Fruit fly (Drosophila melanogaster) whole organism, embryonic: ENCODE data around the gene CG31122.

Source experiments
- CG10267 ChIP-seq: fragments of 200-800 bp; sonication (Bioruptor generic); optimal IDR thresholded peaks from 2 replicates; lab custom pipeline; 2018; ENCODE audit warnings: missing biosample characterization, mild to moderate bottlenecking, missing genetic modification characterization, moderate library complexity
- CG10543 ChIP-seq: fragments of 200-800 bp; sonication (Bioruptor generic); optimal IDR thresholded peaks from 3 replicates; lab custom pipeline; 2017; ENCODE audit warnings: missing biosample characterization, mild to moderate bottlenecking, missing genetic modification characterization, moderate library complexity
- CG11504 ChIP-seq: fragments of 200-800 bp; sonication (Bioruptor generic); optimal IDR thresholded peaks from 3 replicates; lab custom pipeline; 2019; ENCODE audit warnings: missing biosample characterization, mild to moderate bottlenecking, missing genetic modification characterization, moderate library complexity
- CG13775 ChIP-seq: fragments of 200-800 bp; sonication (Bioruptor generic); optimal IDR thresholded peaks from 3 replicates; lab custom pipeline; 2017; ENCODE audit warnings: missing biosample characterization, mild to moderate bottlenecking, missing genetic modification characterization
- CG13894 ChIP-seq: fragments of 200-800 bp; sonication (Bioruptor generic); optimal IDR thresholded peaks from 3 replicates; lab custom pipeline; 2018; ENCODE audit warnings: missing biosample characterization, mild to moderate bottlenecking, missing genetic modification characterization, moderate library complexity
- CG15479 ChIP-seq: fragments of 200-800 bp; sonication (Bioruptor generic); optimal IDR thresholded peaks from 3 replicates; lab custom pipeline; 2019; ENCODE audit warnings: missing biosample characterization, mild to moderate bottlenecking, missing genetic modification characterization, moderate library complexity
- CG15696 ChIP-seq: fragments of 200-800 bp; sonication (Bioruptor generic); optimal IDR thresholded peaks from 2 replicates; lab custom pipeline; 2019; ENCODE audit warnings: missing biosample characterization, mild to moderate bottlenecking, missing genetic modification characterization, moderate library complexity
- CG16863 ChIP-seq: fragments of 200-800 bp; sonication (Bioruptor generic); optimal IDR thresholded peaks from 3 replicates; lab custom pipeline; 2016; ENCODE audit warnings: missing biosample characterization, missing genetic modification characterization
- CG17385 ChIP-seq: fragments of 200-800 bp; sonication (Bioruptor generic); optimal IDR thresholded peaks from 3 replicates; lab custom pipeline; 2018; ENCODE audit warnings: missing biosample characterization, mild to moderate bottlenecking, missing genetic modification characterization
- CG1832 ChIP-seq: fragments of 200-800 bp; sonication (Bioruptor generic); optimal IDR thresholded peaks from 2 replicates; lab custom pipeline; 2017; ENCODE audit warnings: missing biosample characterization, mild to moderate bottlenecking, missing genetic modification characterization, inconsistent platforms
- CG2889 ChIP-seq: fragments of 200-800 bp; sonication (Bioruptor generic); IDR thresholded peaks from 3 replicates; pipeline ENCODE4 v1.3.6; 2022; ENCODE audit warnings: missing biosample characterization, missing genetic modification characterization
- CG30403 ChIP-seq: fragments of 200-800 bp; sonication (Bioruptor generic); optimal IDR thresholded peaks from 3 replicates; lab custom pipeline; 2016; ENCODE audit warnings: missing biosample characterization, missing genetic modification characterization
- CG31441 ChIP-seq: fragments of 200-800 bp; sonication (Bioruptor generic); IDR thresholded peaks from 2 replicates; pipeline ENCODE4 v1.3.6; 2022; ENCODE audit warnings: missing biosample characterization, missing genetic modification characterization
- CG34224 ChIP-seq: fragments of 200-800 bp; sonication (Bioruptor generic); IDR thresholded peaks from 3 replicates; pipeline ENCODE4 v1.3.6; 2022; ENCODE audit warnings: missing biosample characterization, missing genetic modification characterization; ENCODE audit not compliant: partially characterized antibody
- CG42726 ChIP-seq: fragments of 200-800 bp; sonication (Bioruptor generic); IDR thresholded peaks from 2 replicates; pipeline ENCODE4 v1.3.6; 2022; ENCODE audit warnings: missing biosample characterization, missing genetic modification characterization; ENCODE audit not compliant: partially characterized antibody
- CG6175 ChIP-seq: fragments of 200-800 bp; sonication (Bioruptor generic); IDR thresholded peaks from 3 replicates; pipeline ENCODE4 v1.3.6; 2022; ENCODE audit warnings: missing biosample characterization, missing genetic modification characterization
- CG6272 ChIP-seq: fragments of 200-800 bp; sonication (Bioruptor generic); IDR thresholded peaks from 2 replicates; pipeline ENCODE4 v1.3.6; 2022; ENCODE audit warnings: missing biosample characterization, missing genetic modification characterization
- CG6813 ChIP-seq: fragments of 200-800 bp; sonication (Bioruptor generic); optimal IDR thresholded peaks from 2 replicates; lab custom pipeline; 2017; ENCODE audit warnings: missing biosample characterization, missing genetic modification characterization, mild to moderate bottlenecking, moderate library complexity, missing genetic modification reagents
- CG6854 ChIP-seq: fragments of 200-800 bp; sonication (Bioruptor generic); optimal IDR thresholded peaks from 3 replicates; lab custom pipeline; 2017; ENCODE audit warnings: missing biosample characterization, mild to moderate bottlenecking, missing genetic modification characterization
- CHES-1-like ChIP-seq: fragments of 200-800 bp; sonication (Bioruptor generic); optimal IDR thresholded peaks from 2 replicates; lab custom pipeline; 2016; ENCODE audit warnings: missing biosample characterization, missing genetic modification characterization
- Dll ChIP-seq: fragments of 200-800 bp; sonication (Bioruptor generic); IDR thresholded peaks from 4 replicates; pipeline ENCODE4 v1.3.6; 2022; ENCODE audit warnings: missing biosample characterization, missing genetic modification characterization; ENCODE audit not compliant: partially characterized antibody
- Doc2 ChIP-seq: fragments of 200-800 bp; sonication (Bioruptor generic); IDR thresholded peaks from 2 replicates; pipeline ENCODE4 v1.3.6; 2022; ENCODE audit warnings: missing biosample characterization, missing genetic modification characterization
- Hey ChIP-seq: fragments of 200-800 bp; sonication (Bioruptor generic); optimal IDR thresholded peaks from 3 replicates; lab custom pipeline; 2018; ENCODE audit warnings: missing biosample characterization, mild to moderate bottlenecking, missing genetic modification characterization
- MTF-1 ChIP-seq: fragments of 200-800 bp; sonication (Bioruptor generic); optimal IDR thresholded peaks from 2 replicates; lab custom pipeline; 2018; ENCODE audit warnings: missing biosample characterization, mild to moderate bottlenecking, missing genetic modification characterization, borderline replicate concordance
- Meics ChIP-seq: fragments of 200-800 bp; sonication (Bioruptor generic); optimal IDR thresholded peaks from 2 replicates; lab custom pipeline; 2017; ENCODE audit warnings: missing biosample characterization, mild to moderate bottlenecking, missing genetic modification characterization
- NC2α ChIP-seq: fragments of 200-800 bp; sonication (Bioruptor generic); optimal IDR thresholded peaks from 2 replicates; lab custom pipeline; 2016; ENCODE audit warnings: missing biosample characterization, missing genetic modification characterization
- Oli ChIP-seq: fragments of 200-800 bp; sonication (Bioruptor generic); optimal IDR thresholded peaks from 2 replicates; lab custom pipeline; 2018; ENCODE audit warnings: missing biosample characterization, mild to moderate bottlenecking, missing genetic modification characterization, moderate library complexity
- Pdp1 ChIP-seq, 2 experiments: fragments of 200-800 bp; sonication (Bioruptor generic); optimal IDR thresholded peaks; 3 replicates each; lab custom pipeline; 2016; ENCODE audit warnings: missing biosample characterization in 2 of 2, missing genetic modification characterization in 2 of 2, mild to moderate bottlenecking in 1 of 2, moderate library complexity in 1 of 2
- Taf1 ChIP-seq: fragments of 200-800 bp; sonication (Bioruptor generic); IDR thresholded peaks from 2 replicates; pipeline ENCODE4 v1.3.6; 2022; ENCODE audit warnings: missing biosample characterization, missing genetic modification characterization
- Usf ChIP-seq: fragments of 200-800 bp; sonication (Bioruptor generic); optimal IDR thresholded peaks from 2 replicates; lab custom pipeline; 2017; ENCODE audit warnings: missing genotype, missing biosample characterization, missing genetic modification characterization
- ato ChIP-seq: fragments of 200-800 bp; sonication (Bioruptor generic); IDR thresholded peaks from 2 replicates; pipeline ENCODE4 v1.3.6; 2022; ENCODE audit warnings: missing biosample characterization, missing genetic modification characterization; ENCODE audit not compliant: partially characterized antibody
- cad ChIP-seq: fragments of >200 bp; optimal IDR thresholded peaks from 2 replicates; lab custom pipeline; 2017; ENCODE audit warnings: missing biosample characterization, missing genetic modification characterization
- cg ChIP-seq: fragments of 200-800 bp; sonication (Bioruptor generic); optimal IDR thresholded peaks from 3 replicates; lab custom pipeline; 2019; ENCODE audit warnings: missing biosample characterization, mild to moderate bottlenecking, missing genetic modification characterization, moderate library complexity
- dan ChIP-seq: fragments of 200-800 bp; sonication (Bioruptor generic); IDR thresholded peaks from 2 replicates; pipeline ENCODE4 v1.3.6; 2022; ENCODE audit warnings: missing biosample characterization, missing genetic modification characterization
- dysf ChIP-seq: fragments of 200-800 bp; sonication (Bioruptor generic); IDR thresholded peaks from 3 replicates; pipeline ENCODE4 v1.3.6; 2022; ENCODE audit warnings: missing biosample characterization, missing genetic modification characterization
- gsb ChIP-seq: fragments of 200-800 bp; sonication (Bioruptor generic); IDR thresholded peaks from 2 replicates; pipeline ENCODE4 v1.3.6; 2022; ENCODE audit warnings: missing biosample characterization, missing genetic modification characterization
- jumu ChIP-seq: fragments of 200-800 bp; sonication (Bioruptor generic); optimal IDR thresholded peaks from 3 replicates; lab custom pipeline; 2016; ENCODE audit warnings: missing biosample characterization, missing genetic modification characterization
- mam ChIP-seq: fragments of 200-800 bp; sonication (Bioruptor generic); optimal IDR thresholded peaks from 3 replicates; lab custom pipeline; 2016; ENCODE audit warnings: missing biosample characterization, missing genetic modification characterization
- nom ChIP-seq: fragments of 200-800 bp; sonication (Bioruptor generic); optimal IDR thresholded peaks from 2 replicates; lab custom pipeline; 2017; ENCODE audit warnings: missing biosample characterization, missing genetic modification characterization, mild to moderate bottlenecking, moderate library complexity, missing genetic modification reagents
- pho ChIP-seq: fragments of 200-800 bp; sonication (Bioruptor generic); optimal IDR thresholded peaks from 2 replicates; lab custom pipeline; 2016; ENCODE audit warnings: missing biosample characterization, missing genetic modification characterization
- phol ChIP-seq: fragments of 200-800 bp; sonication (Bioruptor generic); optimal IDR thresholded peaks from 3 replicates; lab custom pipeline; 2018; ENCODE audit warnings: missing biosample characterization, mild to moderate bottlenecking, missing genetic modification characterization, moderate library complexity
- psq ChIP-seq: fragments of 200-800 bp; sonication (Bioruptor generic); optimal IDR thresholded peaks from 2 replicates; lab custom pipeline; 2017; ENCODE audit warnings: missing biosample characterization, missing genetic modification characterization
- pzg ChIP-seq: fragments of 200-800 bp; sonication (Bioruptor generic); optimal IDR thresholded peaks from 3 replicates; lab custom pipeline; 2018; ENCODE audit warnings: missing biosample characterization, mild to moderate bottlenecking, missing genetic modification characterization, moderate library complexity
- sob ChIP-seq: fragments of 200-800 bp; sonication (Bioruptor generic); IDR thresholded peaks from 2 replicates; pipeline ENCODE4 v1.3.6; 2022; ENCODE audit warnings: missing biosample characterization, missing genetic modification characterization
- sr ChIP-seq: fragments of 200-800 bp; sonication (Bioruptor generic); IDR thresholded peaks from 3 replicates; pipeline ENCODE4 v1.3.6; 2022; ENCODE audit warnings: missing biosample characterization, missing genetic modification characterization
- trem ChIP-seq: fragments of 200-800 bp; optimal IDR thresholded peaks from 3 replicates; lab custom pipeline; 2019; ENCODE audit warnings: missing biosample characterization, mild to moderate bottlenecking, missing genetic modification characterization, moderate library complexity
- ttk ChIP-seq: fragments of 200-800 bp; sonication (Bioruptor generic); IDR thresholded peaks from 2 replicates; pipeline ENCODE4 v2.1.2; 2022; ENCODE audit warnings: missing biosample characterization, missing genetic modification characterization
- tx ChIP-seq: fragments of 200-800 bp; sonication (Bioruptor generic); optimal IDR thresholded peaks from 2 replicates; lab custom pipeline; 2016; ENCODE audit warnings: missing biosample characterization, missing genetic modification characterization

CG31122 gene

dm6 chr3R:18438827-18439717 lies 26.4 kb upstream of the CG31122 start (continued):
- TF ChIP-seq NC2α (GFP tag; lab: Kevin White, UChicago) (peak; percentile 44), CG6813 (GFP tag; lab: Kevin White, UChicago) (peak; percentile 64), Usf (GFP tag; lab: Kevin White, UChicago) (peak; percentile 40), CG6272 (GFP tag; lab: Robert Waterston, UW) (no peak), phol (tag; lab: Kevin White, UChicago) (peak; percentile 42), CG15479 (GFP tag; lab: Kevin White, UChicago) (no peak), CG10543 (GFP tag; lab: Kevin White, UChicago) (peak; percentile 81), ato (GFP tag; lab: Robert Waterston, UW) (no peak), nom (GFP tag; lab: Kevin White, UChicago) (no peak), CG34224 (GFP tag; lab: Robert Waterston, UW) (no peak), cg (GFP tag; lab: Kevin White, UChicago) (peak; percentile 66), CG13775 (GFP tag; lab: Kevin White, UChicago) (peak; percentile 13), CG6175 (GFP tag; lab: Robert Waterston, UW) (no peak), CG42726 (GFP tag; lab: Robert Waterston, UW) (no peak), sob (GFP tag; lab: Robert Waterston, UW) (peak; percentile 64), sr (GFP tag; lab: Robert Waterston, UW) (peak; percentile 79), CG17385 (peak; percentile 22), Pdp1 (GFP tag; optimal IDR thresholded peaks at IDR 0.05; lab: Kevin White, UChicago) (peak in 1 of 2 experiments; percentile 57), Oli (tag; lab: Kevin White, UChicago) (peak; percentile 64), MTF-1 (peak; percentile 62), Dll (GFP tag; lab: Robert Waterston, UW) (no peak), ttk (GFP tag; lab: Robert Waterston, UW) (no peak), tx (GFP tag; lab: Kevin White, UChicago) (no peak), CG30403 (peak; percentile 55), CG13894 (tag; lab: Kevin White, UChicago) (peak; percentile 31), CHES-1-like (peak; percentile 62), psq (GFP tag; lab: Kevin White, UChicago) (peak; percentile 38), dan (GFP tag; lab: Robert Waterston, UW) (no peak), CG16863 (GFP tag; lab: Kevin White, UChicago) (peak; percentile 24), pho (GFP tag; lab: Kevin White, UChicago) (peak; percentile 43), mam (peak; percentile 23), jumu (GFP tag; lab: Kevin White, UChicago) (no peak), CG10267 (tag; lab: Kevin White, UChicago) (no peak), pzg (GFP tag; lab: Kevin White, UChicago) (no peak), CG11504 (tag; lab: Kevin White, UChicago) (peak; percentile 71), cad (GFP tag; lab: Kevin White, UChicago) (no peak), Meics (peak; percentile 79), CG2889 (GFP tag; lab: Robert Waterston, UW) (0 out of 3 replicates have a peak, but pooled peaks have one; percentile 24), CG31441 (GFP tag; lab: Robert Waterston, UW) (0 out of 2 replicates have a peak, but pooled peaks have one; percentile 35), dysf (GFP tag; lab: Robert Waterston, UW) (peak; percentile 66; the same call in 2 of the 3 replicates), CG6854 (GFP tag; lab: Kevin White, UChicago) (no peak), Doc2 (GFP tag; lab: Robert Waterston, UW) (no peak), Taf1 (peak; percentile 22; the same call in 1 of the 2 replicates), CG1832 (GFP tag; lab: Kevin White, UChicago) (no peak), trem (tag; lab: Kevin White, UChicago) (no peak), Hey (tag; lab: Kevin White, UChicago) (peak; percentile 70), CG15696 (tag; lab: Kevin White, UChicago) (no peak), gsb (GFP tag; lab: Robert Waterston, UW) (0 out of 2 replicates have a peak, but pooled peaks have one; percentile 8)
